Fruit fly (Drosophila melanogaster) whole organism: Measurements from ENCODE around the gene Edc3.

Experiments
- CG8478 ChIP-seq: fragments of >200 bp; optimal IDR thresholded peaks from 2 replicates; lab custom pipeline; 2018; ENCODE audit warnings: inconsistent platforms
- Dll ChIP-seq: fragments of >200 bp; optimal IDR thresholded peaks from 2 replicates; lab custom pipeline; 2017
- EcR ChIP-seq, 2 experiments: fragments of >200 bp; optimal IDR thresholded peaks; 2 replicates each; lab custom pipeline; 2017; ENCODE audit warnings: missing biosample characterization in 2 of 2, missing genetic modification characterization in 2 of 2, missing genetic modification reagents in 2 of 2
- pan ChIP-seq: fragments of >200 bp; optimal IDR thresholded peaks from 2 replicates; lab custom pipeline; 2017
- usp ChIP-seq: fragments of >200 bp; optimal IDR thresholded peaks from 2 replicates; lab custom pipeline; 2017; ENCODE audit warnings: missing biosample characterization, missing genetic modification characterization, mixed read lengths

DNA sequence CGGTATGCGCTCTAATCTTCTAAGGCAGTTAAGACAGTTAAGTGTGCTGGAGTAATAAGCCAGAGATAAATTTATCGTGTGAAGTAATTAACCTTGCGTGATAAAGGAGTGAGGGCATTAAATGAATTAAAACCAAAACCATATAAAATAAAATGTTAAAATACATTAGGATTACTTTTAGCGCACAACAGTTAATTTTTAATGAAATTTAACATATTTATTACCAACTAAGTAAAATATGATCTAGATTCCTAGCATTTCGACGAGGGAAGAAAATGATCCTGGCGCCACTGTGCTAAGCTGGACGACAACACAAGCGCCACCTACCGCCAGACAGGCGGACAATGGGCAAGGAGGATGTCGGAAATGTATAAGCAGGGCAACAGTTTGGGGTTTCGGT lies 49.5 kb upstream of the Edc3 start:
- TF ChIP-seq CG8478 (lab: Kevin White, UChicago) (no peak), usp (GFP tag; lab: Kevin White, UChicago) (no peak), EcR (GFP tag; optimal IDR thresholded peaks at IDR 0.05; lab: Kevin White, UChicago) (no peak), pan (no peak), Dll (lab: Kevin White, UChicago) (no peak)
